Fruit fly (Drosophila melanogaster): Measurements from ENCODE around the gene SP1029.

SP1029 gene

dm6 chr3R:29210542-29211393 lies 39.5 kb downstream of the SP1029 start (continued):
- TF ChIP-seq CG18011 (GFP tag; optimal IDR thresholded peaks at IDR 0.05) (no peak), Ssrp (tag; optimal IDR thresholded peaks at IDR 0.05) (peak; percentile 10), CoRest (tag; optimal IDR thresholded peaks at IDR 0.05) (peak; percentile 37), CG4854 (GFP tag; optimal IDR thresholded peaks at IDR 0.05) (no peak), shn (GFP tag; optimal IDR thresholded peaks at IDR 0.05) (no peak), CG12942 (GFP tag; optimal IDR thresholded peaks at IDR 0.05) (no peak), dan (GFP tag; IDR thresholded peaks at IDR 0.05) (no peak), vfl (GFP tag; optimal IDR thresholded peaks at IDR 0.05) (no peak), CG4820 (GFP tag; optimal IDR thresholded peaks at IDR 0.05) (no peak), disco-r (GFP tag; optimal IDR thresholded peaks at IDR 0.05) (no peak), Usf (GFP tag; optimal IDR thresholded peaks at IDR 0.05) (peak; percentile 4), CG6813 (GFP tag; optimal IDR thresholded peaks at IDR 0.05) (no peak), CG13624 (GFP tag; optimal IDR thresholded peaks at IDR 0.05) (no peak), CG17361 (GFP tag; IDR thresholded peaks at IDR 0.05) (0 out of 3 replicates have a peak, but pooled peaks have one; percentile 18), CG13424 (tag; optimal IDR thresholded peaks at IDR 0.05) (peak; percentile 11), CG8944 (GFP tag; optimal IDR thresholded peaks at IDR 0.05) (no peak), chif (GFP tag; optimal IDR thresholded peaks at IDR 0.05) (peak in 1 of 2 experiments; percentile 5), zfh1 (GFP tag; IDR thresholded peaks at IDR 0.05) (0 out of 3 replicates have a peak, but pooled peaks have one; percentile 31), CG17612 (GFP tag; IDR thresholded peaks at IDR 0.05) (no peak), CG7372 (GFP tag; IDR thresholded peaks at IDR 0.05) (no peak), CG10565 (GFP tag; optimal IDR thresholded peaks at IDR 0.05) (no peak), CG31388 (GFP tag; optimal IDR thresholded peaks at IDR 0.05) (no peak), CG10147 (GFP tag; optimal IDR thresholded peaks at IDR 0.05) (no peak), unpg (GFP tag; optimal IDR thresholded peaks at IDR 0.05) (peak; percentile 12), Drgx (GFP tag; IDR thresholded peaks at IDR 0.05) (peak; percentile 71), chm (GFP tag; IDR thresholded peaks at IDR 0.05) (no peak), Xrp1 (GFP tag; IDR thresholded peaks at IDR 0.05) (peak; percentile 41; the same call in 1 of the 2 replicates), lbe (GFP tag; optimal IDR thresholded peaks at IDR 0.05) (peak; percentile 54), CG8765 (GFP tag; IDR thresholded peaks at IDR 0.05) (no peak), CG10979 (tag; optimal IDR thresholded peaks at IDR 0.05) (peak; percentile 37), CG9932 (GFP tag; IDR thresholded peaks at IDR 0.05) (peak; percentile 37), CG16863 (GFP tag; optimal IDR thresholded peaks at IDR 0.05) (no peak), bcd (GFP tag; optimal IDR thresholded peaks at IDR 0.05) (no peak), Abd-B (GFP tag; optimal IDR thresholded peaks at IDR 0.05) (no peak), pfk (GFP tag; optimal IDR thresholded peaks at IDR 0.05) (no peak), ATbp (GFP tag; optimal IDR thresholded peaks at IDR 0.05) (no peak), ftz-f1 (GFP tag; optimal IDR thresholded peaks at IDR 0.05) (no peak), CG2875 (GFP tag; optimal IDR thresholded peaks at IDR 0.05) (no peak), PHDP (tag; optimal IDR thresholded peaks at IDR 0.05) (peak; percentile 12)

dm6 chr3R:29210091-29210490 lies 40.2 kb downstream of the SP1029 start:
- peak; percentile 60 for TF ChIP-seq cg (GFP tag; optimal IDR thresholded peaks at IDR 0.05)
- peak; percentile 18 to 24 for TF ChIP-seq Trl (optimal IDR thresholded peaks at IDR 0.05)
- no peak for TF ChIP-seq Trl (GFP tag; optimal IDR thresholded peaks at IDR 0.05)
- TF ChIP-seq CG17359 (tag; optimal IDR thresholded peaks at IDR 0.05): no peak
